Fruit fly (Drosophila melanogaster) Kc167 (cell line): ENCODE results near the gene Gtpx.

Experiments used
- Myc ChIP-seq: fragments of >200 bp; optimal IDR thresholded peaks from 2 replicates; lab custom pipeline; 2017; ENCODE audit warnings: missing external identifiers
- h ChIP-seq: fragments of >200 bp; optimal IDR thresholded peaks from 3 replicates; lab custom pipeline; 2018; ENCODE audit warnings: missing external identifiers

DNA sequence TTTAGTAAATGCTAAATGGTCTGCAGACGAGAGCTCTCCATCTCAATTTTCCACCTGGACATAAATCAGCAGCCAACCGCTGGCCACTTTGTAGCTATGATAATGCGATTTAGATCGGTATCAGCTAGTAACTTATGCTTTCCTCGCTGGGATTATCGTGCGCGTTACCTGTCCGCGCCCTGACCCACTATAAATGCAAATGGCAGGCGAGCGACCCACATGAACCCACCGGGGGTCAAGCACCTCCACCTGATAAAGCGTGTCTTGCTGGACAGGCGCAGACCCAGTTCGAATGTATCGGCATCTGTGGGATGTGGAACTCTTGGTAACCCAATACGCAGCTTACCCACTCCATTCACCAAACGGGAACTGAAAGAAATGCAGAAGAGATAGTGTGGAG, 27.2 kb downstream of the Gtpx start:
- TF ChIP-seq h, result no peak
- TF ChIP-seq Myc, result no peak
